Worm (Caenorhabditis elegans): ENCODE measurements around the gene srh-122.

Gene srh-122

DNA sequence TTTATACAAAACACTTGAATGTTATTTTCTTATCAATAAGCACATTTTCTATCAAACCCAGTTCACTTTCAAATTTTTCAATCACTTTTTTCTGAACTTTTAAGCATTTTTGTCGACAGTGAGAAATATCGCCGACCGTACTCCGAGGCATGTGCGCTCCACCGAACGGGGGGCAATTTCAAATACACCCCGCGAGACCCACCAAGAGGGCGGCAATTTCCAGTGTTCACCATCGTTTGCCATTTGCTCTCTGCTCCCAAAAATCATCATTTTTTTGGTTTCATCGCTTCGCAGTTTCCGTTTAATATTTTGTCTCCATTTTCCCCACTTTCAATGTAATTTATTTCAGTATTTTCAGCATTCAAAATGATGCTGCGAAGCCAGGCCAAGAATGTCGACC lies 17.5 kb upstream of the srh-122 start, which contains the start of gene cyb-3 (continued):
- TF ChIP-seq Y79H2A.3 (GFP tag; conservative IDR thresholded peaks at IDR 0.05) = no peak
- TF ChIP-seq lin-54 (GFP tag; optimal IDR thresholded peaks at IDR 0.05) = peak; percentile 75
- TF ChIP-seq hmg-20 (GFP tag; IDR thresholded peaks at IDR 0.05) = no peak
- TF ChIP-seq ztf-25 (GFP tag; IDR thresholded peaks at IDR 0.05) = no peak
- no peak for TF ChIP-seq sdz-38 (tag; optimal IDR thresholded peaks at IDR 0.05)
- no peak for TF ChIP-seq F57C9.4 (tag; optimal IDR thresholded peaks at IDR 0.05)
- no peak for TF ChIP-seq nfya-2 (GFP tag; IDR thresholded peaks at IDR 0.05)
- no peak for TF ChIP-seq ekl-4 (GFP tag; IDR thresholded peaks at IDR 0.05)
- TF ChIP-seq ceh-79 (tag; optimal IDR thresholded peaks at IDR 0.05) = no peak
- no peak for TF ChIP-seq F23B12.7 (tag; optimal IDR thresholded peaks at IDR 0.05; ENCODE audit: insufficient read depth)
- TF ChIP-seq K12H6.12 (tag; optimal IDR thresholded peaks at IDR 0.05) = no peak
- TF ChIP-seq B0261.1 (tag; optimal IDR thresholded peaks at IDR 0.05) = peak; percentile 18
- no peak for TF ChIP-seq T07F8.4 (tag; optimal IDR thresholded peaks at IDR 0.05)
- no peak for TF ChIP-seq lin-26 (GFP tag; IDR thresholded peaks at IDR 0.05)
- no peak for TF ChIP-seq ztf-6 (GFP tag; IDR thresholded peaks at IDR 0.05)
- no peak for TF ChIP-seq mel-28 (tag; optimal IDR thresholded peaks at IDR 0.05; ENCODE audit: borderline replicate concordance)
- TF ChIP-seq nhr-27 (tag; optimal IDR thresholded peaks at IDR 0.05) = no peak
- no peak for TF ChIP-seq attf-6 (GFP tag; IDR thresholded peaks at IDR 0.05)
- peak; percentile 82 for TF ChIP-seq xnd-1 (tag; optimal IDR thresholded peaks at IDR 0.05)
- TF ChIP-seq F39B2.1 (GFP tag; IDR thresholded peaks at IDR 0.05) = no peak
- TF ChIP-seq efl-1 (GFP tag; optimal IDR thresholded peaks at IDR 0.05) = peak; percentile 95
- TF ChIP-seq zim-3 (tag; optimal IDR thresholded peaks at IDR 0.05) = no peak
- no peak for TF ChIP-seq ceh-40 (GFP tag; IDR thresholded peaks at IDR 0.05)
- TF ChIP-seq attf-3 (GFP tag; conservative IDR thresholded peaks at IDR 0.05) = no peak
- TF ChIP-seq madf-3 (GFP tag; IDR thresholded peaks at IDR 0.05) = peak; percentile 89
- TF ChIP-seq mes-4 (tag; optimal IDR thresholded peaks at IDR 0.05) = no peak
- TF ChIP-seq repo-1 (tag; optimal IDR thresholded peaks at IDR 0.05) = no peak
- peak; percentile 7 for TF ChIP-seq athp-1 (tag; optimal IDR thresholded peaks at IDR 0.05)
- no peak for TF ChIP-seq sea-2 (GFP tag; IDR thresholded peaks at IDR 0.05)
- no peak for TF ChIP-seq C06A6.2 (GFP tag; conservative IDR thresholded peaks at IDR 0.05)
- TF ChIP-seq unc-62 (GFP tag; optimal IDR thresholded peaks at IDR 0.05) = no peak
- no peak for TF ChIP-seq nhr-120 (GFP tag; IDR thresholded peaks at IDR 0.05)
- TF ChIP-seq akir-1 (GFP tag; optimal IDR thresholded peaks at IDR 0.05) = no peak
- TF ChIP-seq ceh-58 (GFP tag; IDR thresholded peaks at IDR 0.05) = no peak
- 0 out of 2 replicates have a peak, but pooled peaks have one; percentile 24 for TF ChIP-seq Y53G8AR.9 (GFP tag; conservative IDR thresholded peaks at IDR 0.05)
- TF ChIP-seq B0336.3 (GFP tag; IDR thresholded peaks at IDR 0.05) = no peak
- TF ChIP-seq somi-1 (GFP tag; optimal IDR thresholded peaks at IDR 0.05) = no peak
- no peak for TF ChIP-seq egl-18 (GFP tag; IDR thresholded peaks at IDR 0.05)
- no peak for TF ChIP-seq mxl-1 (tag; optimal IDR thresholded peaks at IDR 0.05)
- TF ChIP-seq Y56A3A.18 (GFP tag; IDR thresholded peaks at IDR 0.05) = no peak
- no peak for TF ChIP-seq F22D6.2 (tag; optimal IDR thresholded peaks at IDR 0.05)
- no peak for TF ChIP-seq lsy-27 (tag; optimal IDR thresholded peaks at IDR 0.05; ENCODE audit: borderline replicate concordance, insufficient read depth)
- no peak for TF ChIP-seq lag-1 (GFP tag; IDR thresholded peaks at IDR 0.05)
- TF ChIP-seq egrh-3 (GFP tag; IDR thresholded peaks at IDR 0.05) = no peak
- peak; percentile 68 for TF ChIP-seq snpc-3.4 (tag; optimal IDR thresholded peaks at IDR 0.05)
- TF ChIP-seq cebp-2 (GFP tag; IDR thresholded peaks at IDR 0.05) = no peak
- no peak for TF ChIP-seq F57A8.1 (GFP tag; optimal IDR thresholded peaks at IDR 0.05)
- TF ChIP-seq tbx-9 (tag; optimal IDR thresholded peaks at IDR 0.05; ENCODE audit: borderline replicate concordance) = no peak
- no peak for TF ChIP-seq madf-10 (tag; optimal IDR thresholded peaks at IDR 0.05)
- TF ChIP-seq nhr-90 (tag; optimal IDR thresholded peaks at IDR 0.05) = no peak
- TF ChIP-seq F33H1.4 (GFP tag; IDR thresholded peaks at IDR 0.05) = peak; percentile 71

Measured in whole organism, young adult.